Fruit fly (Drosophila melanogaster) whole organism, prepupa: ENCODE data around the gene CG8915.

Experiments used
- CG11902 ChIP-seq: fragments of 200-800 bp; sonication (Bioruptor generic); optimal IDR thresholded peaks from 3 replicates; lab custom pipeline; 2016; ENCODE audit warnings: missing biosample characterization, missing genetic modification characterization
- CG6792 ChIP-seq: fragments of 200-800 bp; sonication (Bioruptor generic); optimal IDR thresholded peaks from 3 replicates; lab custom pipeline; 2016; ENCODE audit warnings: missing biosample characterization, missing genetic modification characterization
- CG6854 ChIP-seq: fragments of 200-800 bp; sonication (Bioruptor generic); optimal IDR thresholded peaks from 2 replicates; lab custom pipeline; 2017; ENCODE audit warnings: missing biosample characterization, mild to moderate bottlenecking, missing genetic modification characterization
- CG8319 ChIP-seq: fragments of 200-800 bp; sonication (Bioruptor generic); optimal IDR thresholded peaks from 3 replicates; lab custom pipeline; 2016; ENCODE audit warnings: missing biosample characterization, missing genetic modification characterization
- cyc ChIP-seq: fragments of 200-800 bp; sonication (Bioruptor generic); optimal IDR thresholded peaks from 3 replicates; lab custom pipeline; 2016; ENCODE audit warnings: missing biosample characterization, missing genetic modification characterization
- salr ChIP-seq, 2 experiments: fragments of 200-800 bp; sonication (Bioruptor generic); optimal IDR thresholded peaks; 3 replicates each; lab custom pipeline; 2016 to 2018; ENCODE audit warnings: missing biosample characterization in 2 of 2, missing genetic modification characterization in 2 of 2, mild to moderate bottlenecking in 1 of 2
- svp ChIP-seq: fragments of 200-800 bp; sonication (Bioruptor generic); peaks from one replicate; lab custom pipeline; 2016; ENCODE audit warnings: missing biosample characterization, missing genetic modification characterization

DNA sequence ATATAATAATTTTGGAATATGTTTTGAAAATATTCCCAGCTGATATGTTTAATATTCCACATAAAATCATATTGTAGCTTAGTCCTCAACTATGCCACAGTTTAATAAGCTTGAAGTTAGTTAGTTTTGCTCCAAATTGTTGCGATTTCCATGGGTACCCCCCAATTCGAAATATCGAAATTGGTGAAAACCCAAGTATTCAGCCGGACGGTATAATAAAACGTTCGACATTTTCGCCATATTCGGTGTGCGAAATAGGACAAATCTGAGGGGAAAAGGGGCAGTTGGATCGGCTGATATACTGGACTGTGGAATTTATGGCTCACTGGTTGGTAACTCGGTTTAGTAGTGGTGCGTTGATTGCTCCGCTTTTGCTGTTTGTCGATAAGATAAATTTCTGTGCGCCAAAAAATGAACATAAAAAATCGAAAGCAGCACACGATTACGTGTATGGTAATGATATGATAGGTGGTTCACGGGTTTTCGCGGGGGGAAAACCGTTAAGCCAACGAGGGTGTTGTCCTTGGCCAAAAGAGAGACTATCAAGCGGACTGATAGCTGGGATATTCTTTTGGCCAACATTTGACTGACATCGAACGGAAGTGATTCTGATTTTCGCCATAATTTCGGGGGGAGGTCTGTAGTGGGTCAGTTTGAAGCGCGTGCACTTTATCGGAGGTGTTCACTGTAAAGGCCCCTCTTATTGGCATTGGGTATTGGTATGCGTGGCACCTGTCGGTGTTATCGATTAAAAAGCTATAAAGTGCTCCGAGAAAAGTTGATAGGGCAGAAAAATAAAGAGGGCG lies 45.6 kb upstream of the CG8915 start:
- TF ChIP-seq svp (GFP tag; lab: Kevin White, UChicago) (no peak), CG8319 (GFP tag; lab: Kevin White, UChicago) (no peak), cyc (GFP tag; lab: Kevin White, UChicago) (no peak), CG6854 (GFP tag; lab: Kevin White, UChicago) (no peak), CG6792 (GFP tag; lab: Kevin White, UChicago) (no peak), salr (GFP tag; optimal IDR thresholded peaks at IDR 0.05; lab: Kevin White, UChicago) (no peak), CG11902 (GFP tag; lab: Kevin White, UChicago) (no peak)
